Worm (Caenorhabditis elegans): ENCODE results near the gene eat-3.

- TF ChIP-seq nhr-10 (tag; optimal IDR thresholded peaks at IDR 0.05), result no peak
- no peak for TF ChIP-seq lsy-2 (tag; optimal IDR thresholded peaks at IDR 0.05)
These were observed 13.9 kb upstream of the eat-3 start for ce11 chrII:9310794-9311193.

Measured in whole organism, L2 larva.